Fruit fly (Drosophila melanogaster) whole organism: ENCODE data around the gene CG14610.

Experiments
- CG8478 ChIP-seq: fragments of >200 bp; optimal IDR thresholded peaks from 2 replicates; lab custom pipeline; 2018; ENCODE audit warnings: inconsistent platforms
- Dll ChIP-seq: fragments of >200 bp; optimal IDR thresholded peaks from 2 replicates; lab custom pipeline; 2017
- EcR ChIP-seq, 2 experiments: fragments of >200 bp; optimal IDR thresholded peaks; 2 replicates each; lab custom pipeline; 2017; ENCODE audit warnings: missing biosample characterization in 2 of 2, missing genetic modification characterization in 2 of 2, missing genetic modification reagents in 2 of 2
- pan ChIP-seq: fragments of >200 bp; optimal IDR thresholded peaks from 2 replicates; lab custom pipeline; 2017
- psq ChIP-seq: fragments of >200 bp; optimal IDR thresholded peaks from 2 replicates; lab custom pipeline; 2017
- usp ChIP-seq: fragments of >200 bp; optimal IDR thresholded peaks from 2 replicates; lab custom pipeline; 2017; ENCODE audit warnings: missing biosample characterization, missing genetic modification characterization, mixed read lengths

The CG14610 gene

DNA sequence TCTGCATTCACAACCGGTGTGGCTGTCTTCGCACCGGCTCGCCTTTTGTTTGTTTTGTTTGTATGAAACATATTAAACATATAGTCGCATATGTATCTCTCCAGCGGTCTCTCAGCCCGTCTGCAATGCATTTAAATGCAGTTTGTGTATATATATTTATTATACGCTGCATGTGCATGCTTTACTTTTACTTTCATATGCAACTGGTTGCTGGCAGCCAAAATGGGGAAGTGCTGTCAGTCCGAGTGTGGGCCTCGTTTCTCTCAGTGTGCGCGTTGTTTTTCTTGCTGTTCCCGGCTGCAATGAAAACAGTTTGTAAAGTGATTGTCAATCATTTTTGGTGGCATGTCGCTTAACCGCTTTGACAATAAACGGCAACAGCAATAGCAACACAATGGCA, 15.5 kb upstream of the CG14610 start:
- TF ChIP-seq Dll, result no peak
- TF ChIP-seq EcR (GFP tag; optimal IDR thresholded peaks at IDR 0.05; lab: Kevin White, UChicago), result no peak
- TF ChIP-seq usp (GFP tag; lab: Kevin White, UChicago), result no peak
- no peak for TF ChIP-seq CG8478 (lab: Kevin White, UChicago)
- TF ChIP-seq psq (lab: Kevin White, UChicago), result no peak
- no peak for TF ChIP-seq pan (lab: Kevin White, UChicago)

DNA sequence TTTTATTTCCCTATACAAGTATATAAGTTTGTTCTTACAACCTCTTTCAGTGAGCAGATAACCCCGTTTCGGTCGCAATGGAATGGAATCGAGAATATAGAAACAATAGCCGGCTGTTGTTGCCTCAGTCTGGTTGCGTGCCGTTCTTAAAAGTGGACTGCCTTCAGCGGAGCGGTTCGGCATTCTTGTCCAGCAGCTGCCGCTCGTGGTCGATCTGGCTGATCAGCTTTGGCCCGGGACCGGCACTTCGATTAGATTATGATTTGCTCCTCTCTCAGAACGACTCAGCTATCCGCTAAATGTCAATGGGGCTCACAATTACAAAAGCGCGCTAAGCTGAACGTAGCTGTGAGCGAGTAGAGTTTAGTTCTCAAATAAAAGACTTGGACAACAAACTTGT, 13.0 kb upstream of the CG14610 start:
- no peak for TF ChIP-seq usp (GFP tag; lab: Kevin White, UChicago)
- TF ChIP-seq CG8478 (lab: Kevin White, UChicago), result no peak
- no peak for TF ChIP-seq pan (lab: Kevin White, UChicago)
- TF ChIP-seq Dll, result no peak
- no peak for TF ChIP-seq psq (lab: Kevin White, UChicago)

DNA sequence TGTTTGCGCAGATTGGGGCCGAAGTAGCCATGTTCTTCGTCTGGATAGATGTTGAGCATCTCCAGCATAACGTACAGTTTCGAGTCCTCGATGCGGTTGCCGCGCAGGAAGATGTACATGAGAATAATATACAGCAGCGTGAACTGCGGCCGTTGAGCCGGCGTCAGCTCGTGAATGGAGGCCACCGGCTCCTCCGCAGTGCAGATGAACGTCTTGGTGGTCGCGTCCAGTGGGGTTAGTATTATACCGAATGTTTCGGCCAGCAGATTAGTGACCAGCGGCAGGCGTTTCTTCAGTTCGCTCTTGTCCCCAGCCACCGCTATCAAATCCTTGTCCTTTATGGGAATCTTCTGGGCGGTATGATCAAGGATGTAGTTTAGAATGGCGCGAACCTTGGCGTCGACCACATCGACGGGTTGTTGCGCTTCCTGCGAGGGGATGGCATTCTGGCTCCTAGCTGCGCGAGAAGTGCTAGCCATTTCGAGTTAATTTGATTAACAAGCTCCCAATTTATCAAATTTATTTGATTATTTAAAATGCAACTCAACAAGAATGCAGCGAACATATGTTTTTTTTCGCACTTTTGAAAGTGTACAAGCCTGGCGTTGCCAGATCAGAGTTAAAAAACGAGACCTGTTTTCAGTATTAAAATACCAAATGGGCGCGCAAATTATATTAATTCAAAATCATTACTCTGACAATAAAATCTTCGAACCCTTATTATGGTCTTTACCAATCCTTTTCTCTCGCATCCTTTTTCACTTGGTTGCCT, 10.7 kb upstream of the CG14610 start, which contains the start of gene MAGE:
MAGE (minus strand) TSS at position 595 of the 772 bp plus-strand sequence.
- TF ChIP-seq EcR (GFP tag; optimal IDR thresholded peaks at IDR 0.05; lab: Kevin White, UChicago) (no peak), CG8478 (lab: Kevin White, UChicago) (no peak), usp (GFP tag; lab: Kevin White, UChicago) (no peak), Dll (no peak), psq (lab: Kevin White, UChicago) (no peak), pan (lab: Kevin White, UChicago) (no peak)

DNA sequence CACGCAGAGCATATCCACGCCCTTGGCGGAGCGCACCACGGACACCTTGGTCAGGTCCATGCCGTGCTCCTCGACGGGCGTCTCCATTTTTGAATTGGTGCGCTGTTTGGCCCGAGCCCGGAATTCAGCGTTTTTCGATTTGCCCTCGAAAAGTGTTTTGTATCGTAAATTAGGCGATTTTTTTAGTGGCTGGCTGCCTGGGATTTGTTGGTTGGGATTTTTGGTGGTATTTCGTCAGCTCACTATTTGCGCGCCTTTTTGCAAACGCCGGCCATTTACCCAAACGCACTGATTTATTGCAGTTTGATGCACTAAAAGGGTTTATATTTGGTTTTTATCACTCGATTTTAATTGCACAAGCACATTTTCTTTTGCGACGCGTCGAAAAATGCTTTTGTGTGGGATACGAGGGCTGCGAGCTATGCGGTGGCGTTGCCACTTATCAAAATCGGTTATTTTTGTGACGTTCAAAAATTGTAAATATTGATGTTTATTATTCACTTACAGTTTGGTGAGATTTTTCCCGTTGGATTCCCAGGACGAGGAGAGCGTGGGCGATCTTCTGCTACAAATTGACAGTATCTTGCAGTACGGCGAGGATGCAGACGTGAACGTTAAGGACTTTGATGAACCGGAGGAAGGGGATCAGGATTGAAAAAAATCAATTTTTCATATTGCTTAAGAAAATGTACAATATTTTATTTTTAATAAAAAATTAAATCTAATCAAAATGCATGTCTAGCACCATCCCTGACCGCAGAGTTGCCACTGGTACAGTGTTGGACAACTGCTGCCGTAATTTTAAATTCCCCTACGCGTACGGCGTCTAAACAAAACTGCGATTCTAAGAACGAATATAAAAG, 6.7 kb upstream of the CG14610 start, which contains the start of the genes gfzf and Sas-4:
gfzf (minus strand) TSS at position 425 of the 863 bp plus-strand sequence.
Sas-4 (plus strand) TSS at position 824 of the 863 bp plus-strand sequence.
- TF ChIP-seq CG8478 (lab: Kevin White, UChicago), result no peak
- no peak for TF ChIP-seq psq (lab: Kevin White, UChicago)
- no peak for TF ChIP-seq pan (lab: Kevin White, UChicago)
- no peak for TF ChIP-seq usp (GFP tag; lab: Kevin White, UChicago)
- TF ChIP-seq EcR (GFP tag; optimal IDR thresholded peaks at IDR 0.05; lab: Kevin White, UChicago), result no peak
- TF ChIP-seq Dll, result no peak

DNA sequence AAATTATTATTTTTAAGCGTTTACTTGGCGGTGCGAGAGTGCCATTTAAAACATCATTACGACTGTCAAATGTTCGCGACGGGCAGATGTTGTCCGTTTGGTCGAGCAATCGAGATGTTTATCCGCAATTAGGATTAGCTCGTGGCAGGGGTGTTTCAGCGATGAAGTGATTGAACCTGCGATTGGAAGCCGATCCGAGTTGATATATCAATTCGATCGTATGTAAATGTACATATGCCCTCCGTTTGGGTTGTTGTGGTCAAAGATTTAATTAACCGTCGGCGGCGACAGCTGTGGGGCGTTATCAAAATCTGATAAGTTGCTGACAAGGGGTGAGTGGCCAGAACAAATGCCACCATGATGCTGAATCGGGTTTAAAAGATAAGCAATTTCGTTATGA, 1.5 kb downstream of the CG14610 start:
- TF ChIP-seq Dll, result no peak
- no peak for TF ChIP-seq usp (GFP tag; lab: Kevin White, UChicago)
- TF ChIP-seq psq (lab: Kevin White, UChicago), result no peak
- no peak for TF ChIP-seq pan (lab: Kevin White, UChicago)
- TF ChIP-seq CG8478 (lab: Kevin White, UChicago), result no peak
- no peak for TF ChIP-seq EcR (GFP tag; optimal IDR thresholded peaks at IDR 0.05; lab: Kevin White, UChicago)

DNA sequence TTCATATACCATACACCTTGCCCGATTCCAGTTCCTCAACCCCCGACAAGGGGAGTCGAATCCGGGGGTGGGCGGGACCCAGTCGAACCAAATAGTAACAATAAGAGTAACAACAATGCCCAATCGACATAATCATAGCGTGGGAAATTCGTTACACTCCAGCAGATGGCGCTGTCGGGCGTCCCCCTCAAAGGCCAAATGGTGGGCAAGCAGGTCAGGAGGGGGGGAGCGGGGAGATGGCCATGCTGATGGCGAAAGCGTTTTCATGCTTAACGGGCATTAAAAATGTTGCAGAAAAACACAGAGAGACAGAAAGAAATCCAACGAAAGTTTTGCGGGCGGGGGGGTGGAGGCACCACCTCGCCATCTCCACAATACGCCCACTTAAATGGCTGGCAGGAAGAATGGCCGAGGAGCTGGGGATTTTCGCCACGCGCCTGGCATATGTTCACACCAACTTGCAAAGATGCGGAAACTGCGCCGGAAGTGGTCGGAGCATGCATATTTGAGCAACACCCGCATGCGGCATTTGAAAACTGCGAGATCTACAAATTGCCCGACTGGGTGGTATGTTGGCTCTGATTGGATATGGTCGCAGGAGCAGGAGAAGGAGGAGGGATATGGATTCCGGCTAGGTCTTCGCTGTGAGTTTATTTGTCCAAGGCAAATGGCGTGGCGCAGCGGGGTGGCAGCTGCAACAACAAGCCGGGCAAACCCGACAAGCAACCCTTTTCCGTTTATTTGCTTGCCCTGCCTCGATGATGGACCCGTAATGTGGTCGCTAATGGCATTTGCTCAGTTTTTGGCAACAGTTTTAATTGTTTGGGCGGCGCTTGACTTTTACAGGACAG, 4.7 kb downstream of the CG14610 start:
- TF ChIP-seq pan (lab: Kevin White, UChicago) (no peak), CG8478 (lab: Kevin White, UChicago) (no peak), psq (lab: Kevin White, UChicago) (no peak), usp (GFP tag; lab: Kevin White, UChicago) (no peak), EcR (GFP tag; optimal IDR thresholded peaks at IDR 0.05; lab: Kevin White, UChicago) (no peak), Dll (no peak)

DNA sequence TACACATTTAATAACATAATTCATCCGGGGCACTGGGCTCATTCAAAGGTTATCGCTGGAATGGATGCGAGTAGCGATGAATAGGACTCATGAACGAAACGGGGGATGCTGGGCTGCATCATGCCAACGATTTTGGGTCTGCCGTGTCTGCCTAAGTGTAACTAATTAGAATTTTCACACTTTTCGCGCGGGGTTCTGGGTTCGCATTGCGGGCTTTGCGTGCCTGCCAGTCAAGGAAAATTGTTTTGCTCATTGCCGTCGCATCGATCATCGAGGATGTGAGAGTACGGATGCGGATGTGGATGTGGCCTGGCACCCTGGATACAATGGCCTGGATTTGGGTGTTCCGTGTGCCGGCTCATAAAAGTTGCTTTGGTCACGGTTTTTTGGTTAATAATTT, 6.0 kb downstream of the CG14610 start:
- TF ChIP-seq usp (GFP tag; lab: Kevin White, UChicago) (no peak), psq (lab: Kevin White, UChicago) (no peak), EcR (GFP tag; optimal IDR thresholded peaks at IDR 0.05; lab: Kevin White, UChicago) (no peak), Dll (no peak), CG8478 (lab: Kevin White, UChicago) (no peak), pan (lab: Kevin White, UChicago) (no peak)

DNA sequence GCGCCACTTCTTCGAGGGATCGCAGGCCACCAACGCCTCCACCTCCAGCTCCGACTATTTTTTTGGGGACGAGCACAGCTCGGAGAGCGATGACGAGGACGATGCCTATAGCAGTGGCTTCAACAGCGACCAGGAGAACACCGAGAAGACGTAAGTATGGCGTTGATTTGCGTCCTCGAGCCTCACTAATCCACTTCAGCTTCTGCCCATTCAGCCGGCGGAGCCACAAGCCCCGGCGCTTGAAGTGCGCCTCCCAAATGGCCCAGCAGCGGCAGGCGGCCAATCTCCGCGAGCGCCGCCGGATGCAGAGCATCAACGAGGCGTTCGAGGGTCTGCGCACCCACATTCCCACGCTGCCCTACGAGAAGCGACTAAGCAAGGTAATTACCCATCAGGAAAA, 6.9 kb downstream of the CG14610 start:
- TF ChIP-seq Dll, result no peak
- no peak for TF ChIP-seq EcR (GFP tag; optimal IDR thresholded peaks at IDR 0.05; lab: Kevin White, UChicago)
- TF ChIP-seq pan (lab: Kevin White, UChicago), result no peak
- no peak for TF ChIP-seq usp (GFP tag; lab: Kevin White, UChicago)
- TF ChIP-seq CG8478 (lab: Kevin White, UChicago), result no peak
- no peak for TF ChIP-seq psq (lab: Kevin White, UChicago)

DNA sequence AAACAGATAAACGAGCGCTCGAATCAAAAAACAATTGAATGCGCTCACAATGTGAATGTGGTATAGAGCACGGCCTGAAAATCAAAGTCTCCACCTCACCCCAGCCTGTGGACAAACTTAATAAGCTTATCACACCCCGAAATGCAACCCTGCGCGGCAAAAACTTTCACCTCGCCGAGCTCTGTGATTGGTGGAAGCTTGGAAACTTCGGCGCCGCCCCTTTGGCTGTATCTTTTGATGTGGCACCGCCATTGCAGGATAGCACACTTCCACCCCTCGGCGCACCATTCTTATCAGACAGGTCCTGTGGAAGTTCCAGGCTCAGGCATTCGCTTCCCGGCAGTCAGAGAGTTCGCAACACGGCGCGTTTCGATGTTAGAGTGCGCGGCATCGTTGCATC, 8.2 kb downstream of the CG14610 start, which contains the start of gene Fer1:
Fer1 (plus strand) TSS at position 326 of the 400 bp plus-strand sequence.
- TF ChIP-seq Dll, result no peak
- TF ChIP-seq usp (GFP tag; lab: Kevin White, UChicago), result no peak
- TF ChIP-seq pan (lab: Kevin White, UChicago), result no peak
- no peak for TF ChIP-seq EcR (GFP tag; optimal IDR thresholded peaks at IDR 0.05; lab: Kevin White, UChicago)
- TF ChIP-seq CG8478 (lab: Kevin White, UChicago), result no peak
- TF ChIP-seq psq (lab: Kevin White, UChicago), result no peak

DNA sequence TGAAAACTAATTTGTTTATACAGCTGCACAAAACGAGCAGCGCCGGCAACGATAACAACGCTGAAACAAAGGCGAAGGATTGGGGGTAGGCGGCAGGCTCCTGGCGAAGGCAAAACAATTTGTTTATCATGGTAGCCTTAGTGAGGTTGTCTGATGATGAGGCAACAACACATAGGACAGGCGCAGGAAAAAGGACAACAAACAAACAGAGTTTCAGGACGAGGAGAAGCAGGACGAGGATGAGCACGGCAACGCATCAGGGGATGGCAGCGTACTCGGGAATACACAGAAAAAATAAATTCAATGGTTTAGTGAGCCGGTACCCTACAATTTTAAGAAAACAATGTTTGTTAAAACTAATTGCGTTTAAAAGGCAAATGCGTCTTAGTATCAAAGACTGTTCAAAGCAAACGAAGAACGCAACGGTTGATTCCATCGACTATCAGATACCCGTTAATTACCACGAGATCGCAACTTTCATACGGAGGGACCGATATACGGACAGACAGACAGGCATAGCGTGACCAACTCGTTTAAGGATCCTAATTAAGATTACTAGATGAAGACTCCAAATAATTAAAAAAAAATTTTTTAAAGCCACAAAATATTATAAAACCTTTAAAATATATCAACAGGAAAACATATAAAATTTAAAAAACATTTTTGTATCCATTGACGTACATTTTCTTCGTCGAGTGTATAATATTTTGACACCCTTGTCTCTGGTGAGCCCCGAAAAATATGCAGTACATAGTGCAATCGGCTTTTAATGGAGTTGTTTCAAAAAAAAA, 9.2 kb downstream of the CG14610 start:
- no peak for TF ChIP-seq pan (lab: Kevin White, UChicago)
- no peak for TF ChIP-seq usp (GFP tag; lab: Kevin White, UChicago)
- TF ChIP-seq Dll, result no peak
- no peak for TF ChIP-seq CG8478 (lab: Kevin White, UChicago)
- TF ChIP-seq psq (lab: Kevin White, UChicago), result no peak
- no peak for TF ChIP-seq EcR (GFP tag; optimal IDR thresholded peaks at IDR 0.05; lab: Kevin White, UChicago)
